Worm (Caenorhabditis elegans): ENCODE results near the gene sir-2.2.

Gene sir-2.2

DNA sequence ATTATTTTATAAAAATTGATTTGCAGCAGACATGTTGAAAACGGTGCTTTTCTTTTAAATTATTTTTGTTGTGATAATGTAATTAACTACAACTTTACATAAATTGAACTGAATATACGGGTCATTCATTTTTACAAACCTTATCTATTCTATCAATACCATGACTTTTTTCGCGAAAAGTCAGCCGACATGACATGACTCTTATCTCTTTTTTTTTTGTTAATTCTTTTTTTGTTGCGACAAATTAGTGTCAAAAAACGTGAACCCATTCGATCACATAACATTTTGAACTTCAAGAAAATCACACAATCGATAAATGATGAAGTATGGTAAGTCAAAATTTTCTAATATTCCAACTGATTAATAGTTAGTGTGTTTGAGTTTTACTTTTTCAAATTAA lies at the start of gene sir-2.2:
TSS of gene sir-2.2 (plus strand) at position 34 of the 400 bp plus-strand sequence.
- TF ChIP-seq ztf-11 (tag; optimal IDR thresholded peaks at IDR 0.05) (no peak), elt-3 (tag; optimal IDR thresholded peaks at IDR 0.05) (no peak), egl-5 (tag; optimal IDR thresholded peaks at IDR 0.05) (no peak), pqm-1 (tag; optimal IDR thresholded peaks at IDR 0.05) (peak; percentile 50), lin-15B (tag; optimal IDR thresholded peaks at IDR 0.05) (no peak), jun-1 (tag; optimal IDR thresholded peaks at IDR 0.05) (no peak), egl-27 (tag; optimal IDR thresholded peaks at IDR 0.05) (no peak), nhr-67 (tag; optimal IDR thresholded peaks at IDR 0.05) (no peak), elt-2 (tag; optimal IDR thresholded peaks at IDR 0.05) (peak; percentile 84), unc-39 (tag; optimal IDR thresholded peaks at IDR 0.05) (no peak), pha-4 (tag; optimal IDR thresholded peaks at IDR 0.05) (peak; percentile 17), nhr-25 (tag; optimal IDR thresholded peaks at IDR 0.05) (no peak), zag-1 (tag; optimal IDR thresholded peaks at IDR 0.05) (no peak), ceh-82 (tag; optimal IDR thresholded peaks at IDR 0.05) (no peak), R02D3.7 (tag; optimal IDR thresholded peaks at IDR 0.05) (no peak), nhr-43 (tag; optimal IDR thresholded peaks at IDR 0.05; ENCODE audit: poor library complexity, severe bottlenecking) (peak; percentile 41)

DNA sequence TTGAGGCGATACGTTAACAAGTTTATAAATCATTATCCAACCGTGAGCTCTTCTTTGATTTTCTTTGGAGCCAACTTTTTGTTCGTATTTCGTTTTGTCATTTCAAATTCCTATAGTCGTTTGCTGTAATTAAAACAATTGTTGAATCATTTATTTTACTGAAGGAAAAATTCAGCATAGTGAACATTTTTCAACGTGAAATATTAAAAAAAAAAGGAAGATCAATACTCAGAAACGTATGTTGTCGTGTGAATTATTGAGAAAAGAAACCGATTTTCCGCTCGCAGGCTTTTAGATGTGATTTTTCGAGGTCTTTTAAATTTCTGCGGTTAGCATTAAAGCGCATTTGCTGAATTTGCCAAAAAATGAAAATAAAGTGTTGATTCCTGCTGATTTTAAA lies 49.0 kb upstream of the sir-2.2 start, which contains the start of gene phf-33:
TSS of gene phf-33 (minus strand) at position 101 of the 400 bp plus-strand sequence.
- no peak for TF ChIP-seq jun-1 (tag; optimal IDR thresholded peaks at IDR 0.05)
- TF ChIP-seq lsy-12 (tag; optimal IDR thresholded peaks at IDR 0.05) = no peak
- TF ChIP-seq egl-5 (tag; optimal IDR thresholded peaks at IDR 0.05) = no peak
- no peak for TF ChIP-seq zag-1 (tag; optimal IDR thresholded peaks at IDR 0.05)

DNA sequence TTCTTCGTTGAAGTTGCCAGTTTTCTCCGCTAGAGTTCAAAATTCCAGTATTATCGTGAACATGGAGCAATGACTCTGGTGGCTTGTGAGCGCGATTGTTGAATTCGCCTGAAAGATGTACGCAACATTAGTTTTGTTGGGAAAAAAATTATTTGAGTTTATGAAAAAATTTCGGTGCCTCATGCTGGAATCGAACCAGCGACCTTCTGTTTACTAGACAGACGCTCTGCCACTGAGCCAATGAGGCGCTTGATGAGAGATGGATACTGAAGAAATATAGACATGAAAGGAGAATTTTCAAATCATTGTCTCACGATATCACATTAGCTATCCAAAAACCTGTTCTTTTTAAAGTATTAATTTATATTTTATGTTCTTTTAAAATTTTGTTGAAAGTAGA lies 44.4 kb upstream of the sir-2.2 start:
- peak; percentile 62 for TF ChIP-seq nhr-43 (tag; optimal IDR thresholded peaks at IDR 0.05; ENCODE audit: poor library complexity, severe bottlenecking)
- no peak for TF ChIP-seq R02D3.7 (tag; optimal IDR thresholded peaks at IDR 0.05)
- no peak for TF ChIP-seq sea-2 (GFP tag; optimal IDR thresholded peaks at IDR 0.05)
- peak; percentile 16 for TF ChIP-seq elt-2 (tag; optimal IDR thresholded peaks at IDR 0.05)
- TF ChIP-seq nhr-28 (tag; optimal IDR thresholded peaks at IDR 0.05) = no peak
- TF ChIP-seq ceh-9 (tag; optimal IDR thresholded peaks at IDR 0.05) = no peak

DNA sequence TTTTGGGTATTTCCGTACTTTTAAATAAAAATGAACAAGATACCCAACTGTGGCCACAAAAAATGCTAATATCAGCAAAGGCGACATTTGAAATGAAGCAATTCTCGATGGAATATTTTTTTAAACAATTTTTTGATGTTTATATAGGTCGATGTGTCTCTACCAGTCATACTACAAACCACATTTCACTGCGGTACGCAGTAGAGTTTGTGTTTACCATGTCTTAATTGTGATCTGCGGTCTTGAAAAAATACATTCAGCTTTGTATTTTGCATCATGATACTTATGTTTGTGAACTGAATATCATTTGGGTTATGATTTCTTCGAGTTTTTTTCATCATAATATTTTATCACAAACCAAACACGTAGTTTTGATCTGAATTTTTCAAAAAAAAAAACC lies 43.8 kb upstream of the sir-2.2 start, which contains the start of gene cyp-14A4:
TSS of gene cyp-14A4 (minus strand) at position 107 of the 400 bp plus-strand sequence.
- TF ChIP-seq eor-1 (tag; optimal IDR thresholded peaks at IDR 0.05) = no peak
- TF ChIP-seq sea-2 (GFP tag; optimal IDR thresholded peaks at IDR 0.05) = no peak
- TF ChIP-seq ztf-4 (tag; optimal IDR thresholded peaks at IDR 0.05) = no peak
- no peak for TF ChIP-seq ceh-82 (tag; optimal IDR thresholded peaks at IDR 0.05)
- TF ChIP-seq tbx-2 (tag; optimal IDR thresholded peaks at IDR 0.05) = no peak
- TF ChIP-seq nhr-76 (tag; optimal IDR thresholded peaks at IDR 0.05) = no peak
- TF ChIP-seq ZK546.5 (tag; optimal IDR thresholded peaks at IDR 0.05) = no peak
- no peak for TF ChIP-seq egl-5 (tag; optimal IDR thresholded peaks at IDR 0.05)
- no peak for TF ChIP-seq unc-62 (GFP tag; optimal IDR thresholded peaks at IDR 0.05)
- no peak for TF ChIP-seq unc-39 (tag; optimal IDR thresholded peaks at IDR 0.05)
- TF ChIP-seq ztf-11 (tag; optimal IDR thresholded peaks at IDR 0.05) = no peak
- no peak for TF ChIP-seq ceh-16 (tag; optimal IDR thresholded peaks at IDR 0.05)
- TF ChIP-seq R02D3.7 (tag; optimal IDR thresholded peaks at IDR 0.05) = no peak
- TF ChIP-seq nhr-12 (tag; optimal IDR thresholded peaks at IDR 0.05) = no peak
- TF ChIP-seq fkh-10 (GFP tag; optimal IDR thresholded peaks at IDR 0.05) = no peak
- no peak for TF ChIP-seq skn-1 (tag; optimal IDR thresholded peaks at IDR 0.05)
- TF ChIP-seq nhr-28 (tag; optimal IDR thresholded peaks at IDR 0.05) = no peak

DNA sequence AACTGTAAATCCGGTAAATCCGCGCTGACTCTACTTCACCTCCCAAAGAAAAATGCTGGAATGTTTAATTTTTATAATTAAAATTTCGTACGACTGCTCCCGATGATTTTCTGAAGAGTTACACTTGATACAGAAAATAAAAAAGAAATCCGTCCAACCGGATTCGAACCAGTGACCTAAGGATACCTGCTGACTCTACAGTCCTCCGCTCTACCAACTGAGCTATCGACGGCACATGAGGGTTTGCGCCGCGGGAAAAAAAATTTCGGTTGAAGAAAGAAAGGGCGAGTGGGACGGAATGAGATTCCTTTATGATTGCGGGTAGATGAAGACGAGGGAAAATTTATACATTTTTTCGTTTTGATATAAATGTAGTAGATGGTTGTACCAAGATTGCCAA lies 43.2 kb upstream of the sir-2.2 start:
- TF ChIP-seq lin-39 (tag; optimal IDR thresholded peaks at IDR 0.05) = no peak
- no peak for TF ChIP-seq sea-2 (GFP tag; optimal IDR thresholded peaks at IDR 0.05)
- no peak for TF ChIP-seq R02D3.7 (tag; optimal IDR thresholded peaks at IDR 0.05)
- TF ChIP-seq nhr-77 (tag; optimal IDR thresholded peaks at IDR 0.05) = no peak
- no peak for TF ChIP-seq nhr-237 (tag; optimal IDR thresholded peaks at IDR 0.05)
- no peak for TF ChIP-seq egl-5 (tag; optimal IDR thresholded peaks at IDR 0.05)
- TF ChIP-seq unc-39 (tag; optimal IDR thresholded peaks at IDR 0.05) = no peak
